Worm (Caenorhabditis elegans): ENCODE results near the gene F26F2.5.

ce11 chrV:20597076-20597475 is 23.6 kb downstream of the F26F2.5 start, which contains the start of gene F46B3.1:
- TF ChIP-seq egl-27 (tag; optimal IDR thresholded peaks at IDR 0.05) = no peak
- no peak for TF ChIP-seq lin-39 (tag; optimal IDR thresholded peaks at IDR 0.05)
- TF ChIP-seq nhr-10 (tag; optimal IDR thresholded peaks at IDR 0.05) = no peak
- no peak for TF ChIP-seq skn-1 (tag; optimal IDR thresholded peaks at IDR 0.05)
- no peak for TF ChIP-seq lsy-2 (tag; optimal IDR thresholded peaks at IDR 0.05)
- no peak for TF ChIP-seq nhr-12 (tag; optimal IDR thresholded peaks at IDR 0.05)
- TF ChIP-seq ceh-82 (tag; optimal IDR thresholded peaks at IDR 0.05) = no peak
